Worm (Caenorhabditis elegans) whole organism, L4 larva: ENCODE data around the gene sre-2.

Experiments used
- F10B5.3 ChIP-seq: sonication (generic microtip); optimal IDR thresholded peaks from 2 replicates; lab custom pipeline; 2016; ENCODE audit warnings: mild to moderate bottlenecking, missing genetic modification characterization, missing compliant biosample characterization
- F37D6.2 ChIP-seq: sonication (generic microtip); optimal IDR thresholded peaks from 2 replicates; lab custom pipeline; 2016; ENCODE audit warnings: mild to moderate bottlenecking, missing genetic modification characterization, missing compliant biosample characterization
- F44E2.7 ChIP-seq: fragments of 200-800 bp; sonication (Bioruptor generic); IDR thresholded peaks from 2 replicates; pipeline ENCODE4 v2.1.2; 2022; ENCODE audit warnings: missing genetic modification characterization, missing compliant biosample characterization
- F49E8.2 ChIP-seq: sonication (generic microtip); optimal IDR thresholded peaks from 2 replicates; lab custom pipeline; 2016; ENCODE audit warnings: missing compliant biosample characterization, mild to moderate bottlenecking, missing genetic modification characterization, borderline replicate concordance
- T20F7.1 ChIP-seq: fragments of 200-800 bp; sonication (Bioruptor generic); optimal IDR thresholded peaks from 2 replicates; lab custom pipeline; 2018; ENCODE audit warnings: mild to moderate bottlenecking, missing genetic modification characterization, missing compliant biosample characterization
- Y48G9A.11 ChIP-seq: fragments of 200-800 bp; sonication (Bioruptor generic); IDR thresholded peaks from 2 replicates; pipeline ENCODE4 v1.3.6; 2022; ENCODE audit warnings: missing genetic modification reagents, missing genetic modification characterization, missing compliant biosample characterization
- ZK546.5 ChIP-seq, 2 experiments: sonication (generic microtip); optimal IDR thresholded peaks; 2 replicates each; lab custom pipeline; 2017; ENCODE audit warnings: missing biosample characterization in 2 of 2, missing genetic modification characterization in 2 of 2
- aha-1 ChIP-seq: fragments of 150-350 bp; peaks from one replicate; lab custom pipeline; 2014; ENCODE audit warnings: missing biosample characterization, missing genetic modification characterization
- arid-1 ChIP-seq: fragments of 200-800 bp; sonication (Bioruptor generic); conservative IDR thresholded peaks from 2 replicates; pipeline ENCODE4 v1.3.6; 2022; ENCODE audit warnings: missing genetic modification reagents, missing genetic modification characterization, missing compliant biosample characterization
- ceh-20 ChIP-seq: fragments of 200-800 bp; sonication (Bioruptor generic); IDR thresholded peaks from 2 replicates; pipeline ENCODE4 v1.3.6; 2022; ENCODE audit warnings: missing genetic modification reagents, missing genetic modification characterization, missing compliant biosample characterization
- ceh-28 ChIP-seq: fragments of 150-350 bp; optimal IDR thresholded peaks from 2 replicates; lab custom pipeline; 2014; ENCODE audit warnings: missing biosample characterization, missing genetic modification reagents, missing genetic modification characterization
- ceh-44 ChIP-seq: fragments of 200-800 bp; sonication (Bioruptor generic); IDR thresholded peaks from 2 replicates; pipeline ENCODE4 v1.3.6; 2022; ENCODE audit warnings: missing genetic modification reagents, missing genetic modification characterization, missing compliant biosample characterization
- daf-12 ChIP-seq: fragments of 150-350 bp; optimal IDR thresholded peaks from 2 replicates; lab custom pipeline; 2014; ENCODE audit warnings: missing biosample characterization, missing genetic modification reagents, missing genetic modification characterization
- daf-16 ChIP-seq, 3 experiments: sonication (generic microtip); optimal IDR thresholded peaks; 2 replicates each; lab custom pipeline; 2016 to 2017; ENCODE audit warnings: missing genetic modification characterization in 3 of 3, missing genetic modification reagents in 3 of 3, mild to moderate bottlenecking in 2 of 3, missing compliant biosample characterization in 2 of 3, missing biosample characterization in 1 of 3, moderate library complexity in 1 of 3
- daf-19 ChIP-seq: fragments of 200-800 bp; sonication (Bioruptor generic); conservative IDR thresholded peaks from 2 replicates; pipeline ENCODE4 v1.3.6; 2022; ENCODE audit warnings: missing genetic modification characterization, missing compliant biosample characterization
- dmd-6 ChIP-seq: fragments of 200-800 bp; sonication (Bioruptor generic); IDR thresholded peaks from 2 replicates; pipeline ENCODE4 v1.3.6; 2022; ENCODE audit warnings: missing genetic modification reagents, missing genetic modification characterization, missing compliant biosample characterization
- dmd-8 ChIP-seq: fragments of 200-800 bp; sonication (Bioruptor generic); IDR thresholded peaks from 2 replicates; pipeline ENCODE4 v1.3.6; 2022; ENCODE audit warnings: missing genetic modification characterization, missing compliant biosample characterization
- dve-1 ChIP-seq: sonication (generic microtip); optimal IDR thresholded peaks from 2 replicates; lab custom pipeline; 2017; ENCODE audit warnings: antibody characterized with exemption, mild to moderate bottlenecking, missing genetic modification characterization, missing compliant biosample characterization; ENCODE audit not compliant: insufficient read depth
- egl-27 ChIP-seq: sonication (generic microtip); optimal IDR thresholded peaks from 3 replicates; lab custom pipeline; 2017; ENCODE audit warnings: missing biosample characterization, missing genetic modification reagents, missing genetic modification characterization
- fos-1 ChIP-seq: fragments of 150-350 bp; optimal IDR thresholded peaks from 2 replicates; lab custom pipeline; 2014; ENCODE audit warnings: missing biosample characterization, missing genetic modification characterization
- hlh-11 ChIP-seq: fragments of 200-800 bp; sonication (Bioruptor generic); optimal IDR thresholded peaks from 2 replicates; lab custom pipeline; 2018; ENCODE audit warnings: mild to moderate bottlenecking, missing genetic modification characterization, missing compliant biosample characterization
- hlh-30 ChIP-seq: sonication (generic microtip); optimal IDR thresholded peaks from 2 replicates; lab custom pipeline; 2017; ENCODE audit warnings: antibody characterized with exemption, mild to moderate bottlenecking, missing genetic modification characterization, missing compliant biosample characterization; ENCODE audit not compliant: insufficient read depth
- hmg-1.1 ChIP-seq: fragments of 200-800 bp; sonication (Bioruptor generic); IDR thresholded peaks from 2 replicates; pipeline ENCODE4 v1.3.6; 2022; ENCODE audit warnings: missing genetic modification reagents, missing genetic modification characterization, missing compliant biosample characterization
- lin-1 ChIP-seq: fragments of 200-800 bp; sonication (Bioruptor generic); IDR thresholded peaks from 2 replicates; pipeline ENCODE4 v1.3.6; 2022; ENCODE audit warnings: missing genetic modification reagents, missing genetic modification characterization, missing compliant biosample characterization
- lin-13 ChIP-seq: fragments of 150-350 bp; optimal IDR thresholded peaks from 2 replicates; lab custom pipeline; 2014; ENCODE audit warnings: missing biosample characterization, missing genetic modification reagents, missing genetic modification characterization
- lin-39 ChIP-seq: fragments of 150-350 bp; optimal IDR thresholded peaks from 2 replicates; lab custom pipeline; 2014; ENCODE audit warnings: missing biosample characterization, missing genetic modification reagents, missing genetic modification characterization
- lsy-2 ChIP-seq, 2 experiments: fragments of 150-350 bp in 1 of 2; sonication (generic microtip) in 1 of 2; optimal IDR thresholded peaks; 2 replicates each; lab custom pipeline; 2014 to 2017; ENCODE audit warnings: missing biosample characterization in 2 of 2, missing genetic modification characterization in 2 of 2
- mdl-1 ChIP-seq, 2 experiments: fragments of 150-350 bp in 1 of 2; sonication (generic microtip) in 1 of 2; optimal IDR thresholded peaks; 2 replicates each; lab custom pipeline; 2014 to 2017; ENCODE audit warnings: missing biosample characterization in 2 of 2, missing genetic modification characterization in 2 of 2
- mep-1 ChIP-seq: fragments of 150-350 bp; sonication (generic microtip); optimal IDR thresholded peaks from 3 replicates; lab custom pipeline; 2014; ENCODE audit warnings: missing biosample characterization, missing genetic modification characterization
- mes-2 ChIP-seq: sonication (generic microtip); optimal IDR thresholded peaks from 2 replicates; lab custom pipeline; 2016; ENCODE audit warnings: missing genotype, mild to moderate bottlenecking, missing genetic modification characterization, missing compliant biosample characterization; ENCODE audit not compliant: poor library complexity, severe bottlenecking
- mxl-3 ChIP-seq: fragments of 200-800 bp; sonication (Bioruptor generic); optimal IDR thresholded peaks from 2 replicates; lab custom pipeline; 2018; ENCODE audit warnings: mild to moderate bottlenecking, missing genetic modification characterization, missing compliant biosample characterization
- nhr-10 ChIP-seq: fragments of 150-350 bp; optimal IDR thresholded peaks from 2 replicates; lab custom pipeline; 2014; ENCODE audit warnings: missing biosample characterization, missing genetic modification characterization
- nhr-102 ChIP-seq: sonication (generic microtip); optimal IDR thresholded peaks from 2 replicates; lab custom pipeline; 2016; ENCODE audit warnings: mild to moderate bottlenecking, missing genetic modification characterization, moderate library complexity, missing compliant biosample characterization
- nhr-237 ChIP-seq: sonication (generic microtip); optimal IDR thresholded peaks from 2 replicates; lab custom pipeline; 2017; ENCODE audit warnings: missing biosample characterization, missing genetic modification characterization
- nhr-28 ChIP-seq: fragments of 150-350 bp; optimal IDR thresholded peaks from 2 replicates; lab custom pipeline; 2014; ENCODE audit warnings: missing biosample characterization, missing genetic modification characterization
- nhr-42 ChIP-seq: fragments of 200-800 bp; sonication (Bioruptor generic); IDR thresholded peaks from 2 replicates; pipeline ENCODE4 v1.3.6; 2022; ENCODE audit warnings: missing genetic modification characterization, missing compliant biosample characterization
- nhr-6 ChIP-seq: fragments of 150-350 bp; optimal IDR thresholded peaks from 2 replicates; lab custom pipeline; 2014; ENCODE audit warnings: missing biosample characterization, missing genetic modification characterization
- nhr-76 ChIP-seq: fragments of 150-350 bp; optimal IDR thresholded peaks from 2 replicates; lab custom pipeline; 2014; ENCODE audit warnings: missing biosample characterization, missing genetic modification characterization
- php-3 ChIP-seq: fragments of 200-800 bp; sonication (Bioruptor generic); IDR thresholded peaks from 2 replicates; pipeline ENCODE4 v1.3.6; 2022; ENCODE audit warnings: missing genetic modification reagents, missing genetic modification characterization, missing compliant biosample characterization
- pqm-1 ChIP-seq: sonication (generic microtip); optimal IDR thresholded peaks from 2 replicates; lab custom pipeline; 2017; ENCODE audit warnings: missing biosample characterization, missing genetic modification characterization
- skn-1 ChIP-seq: fragments of 150-350 bp; optimal IDR thresholded peaks from 2 replicates; lab custom pipeline; 2014; ENCODE audit warnings: missing biosample characterization, missing genetic modification characterization
- snpc-1.2 ChIP-seq: fragments of 200-800 bp; sonication (Bioruptor generic); IDR thresholded peaks from 2 replicates; pipeline ENCODE4 v1.3.6; 2022; ENCODE audit warnings: missing genetic modification reagents, missing genetic modification characterization, missing compliant biosample characterization
- spr-1 ChIP-seq: sonication (generic microtip); optimal IDR thresholded peaks from 2 replicates; lab custom pipeline; 2016; ENCODE audit warnings: mild to moderate bottlenecking, missing genetic modification characterization, missing compliant biosample characterization
- tra-1 ChIP-seq: fragments of 200-800 bp; sonication (Bioruptor generic); IDR thresholded peaks from 2 replicates; pipeline ENCODE4 v1.3.6; 2022; ENCODE audit warnings: missing genetic modification reagents, missing genetic modification characterization, missing compliant biosample characterization
- unc-39 ChIP-seq: sonication (generic microtip); optimal IDR thresholded peaks from 2 replicates; lab custom pipeline; 2017; ENCODE audit warnings: missing biosample characterization, missing genetic modification characterization
- zag-1 ChIP-seq: fragments of 150-350 bp; optimal IDR thresholded peaks from 2 replicates; lab custom pipeline; 2014; ENCODE audit warnings: missing biosample characterization, missing genetic modification characterization
- zfp-2 ChIP-seq: sonication (generic microtip); optimal IDR thresholded peaks from 2 replicates; lab custom pipeline; 2016; ENCODE audit warnings: mild to moderate bottlenecking, missing genetic modification characterization, missing compliant biosample characterization
- zip-2 ChIP-seq: fragments of 150-350 bp; optimal IDR thresholded peaks from 2 replicates; lab custom pipeline; 2014; ENCODE audit warnings: missing biosample characterization, missing genetic modification characterization
- ztf-7 ChIP-seq: fragments of 150-350 bp; optimal IDR thresholded peaks from 2 replicates; lab custom pipeline; 2014; ENCODE audit warnings: missing biosample characterization, missing genetic modification characterization

The sre-2 gene

ce11 chrII:8078041-8078440 lies 23.9 kb downstream of the sre-2 start, which contains the start of gene K02C4.5:
Gene K02C4.5 (plus strand): TSS chrII:8078435.
- no peak for TF ChIP-seq mes-2
- no peak for TF ChIP-seq nhr-10 (tag; lab: Kevin White, UChicago)
- TF ChIP-seq hlh-30 = peak; percentile 61
- TF ChIP-seq ceh-28 (tag; lab: Kevin White, UChicago) = no peak
- TF ChIP-seq zfp-2 (tag; lab: Kevin White, UChicago) = no peak
- TF ChIP-seq dmd-6 (GFP tag; lab: Robert Waterston, UW) = peak; percentile 59
- no peak for TF ChIP-seq daf-16 (GFP tag; optimal IDR thresholded peaks at IDR 0.05; lab: Kevin White, UChicago)
- peak; percentile 80 for TF ChIP-seq daf-16 (tag; optimal IDR thresholded peaks at IDR 0.05; lab: Kevin White, UChicago)
- peak in 1 of 2 experiments; percentile 26 for TF ChIP-seq lsy-2 (tag; optimal IDR thresholded peaks at IDR 0.05; lab: Kevin White, UChicago)
- peak; percentile 61 for TF ChIP-seq nhr-6 (tag; lab: Kevin White, UChicago)
- TF ChIP-seq nhr-28 (tag; lab: Kevin White, UChicago) = peak; percentile 65
- TF ChIP-seq mep-1 (tag; lab: Kevin White, UChicago) = peak; percentile 25
- TF ChIP-seq nhr-102 (tag; lab: Kevin White, UChicago) = no peak
- peak; percentile 79 for TF ChIP-seq hlh-11 (tag; lab: Kevin White, UChicago)
- TF ChIP-seq dve-1 (tag; lab: Kevin White, UChicago) = peak; percentile 60
- 0 out of 2 replicates have a peak, but pooled peaks have one; percentile 49 for TF ChIP-seq php-3 (GFP tag; lab: Robert Waterston, UW)
- 0 out of 2 replicates have a peak, but pooled peaks have one; percentile 34 for TF ChIP-seq lin-1
- peak; percentile 35 for TF ChIP-seq aha-1 (tag; lab: Kevin White, UChicago)
- peak; percentile 7 for TF ChIP-seq ztf-7 (tag; lab: Kevin White, UChicago)
- TF ChIP-seq zip-2 (tag; lab: Kevin White, UChicago) = no peak
- no peak for TF ChIP-seq daf-12 (tag; lab: Kevin White, UChicago)
- TF ChIP-seq pqm-1 = peak; percentile 98
- peak; percentile 70 for TF ChIP-seq tra-1 (GFP tag; lab: Robert Waterston, UW)

DNA sequence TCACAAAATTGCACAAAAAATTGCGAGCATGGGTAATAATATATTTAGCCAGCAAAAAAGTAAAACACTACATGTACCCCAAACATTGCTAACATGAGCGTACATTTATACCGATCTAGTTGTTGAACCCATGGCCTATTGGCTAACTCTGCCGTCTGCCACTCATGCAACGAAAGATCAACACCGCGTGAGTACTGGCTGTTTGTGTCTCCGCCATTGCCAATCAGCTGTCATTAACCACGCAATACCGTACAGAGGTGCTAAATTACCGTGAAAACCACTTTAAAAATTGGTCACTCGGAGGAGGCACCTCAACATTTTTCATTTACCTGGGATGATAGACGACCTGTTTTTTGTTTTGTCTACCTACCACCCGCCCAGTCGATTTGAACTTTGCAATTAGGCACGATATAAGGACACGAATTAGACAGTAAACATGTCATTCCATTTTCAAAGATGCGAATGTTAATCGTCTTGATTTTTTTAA lies 26.6 kb downstream of the sre-2 start, which contains the start of gene K02C4.2:
Gene K02C4.2 (plus strand): TSS at position 437 of the 487 bp plus-strand sequence.
- TF ChIP-seq daf-19 (GFP tag; lab: Robert Waterston, UW) (peak; percentile 68; the same call in 1 of the 2 replicates), dmd-8 (peak; percentile 93), lin-13 (GFP tag; lab: Kevin White, UChicago) (peak; percentile 73), fos-1 (no peak), hmg-1.1 (GFP tag; lab: Robert Waterston, UW) (peak; percentile 82), Y48G9A.11 (GFP tag; lab: Robert Waterston, UW) (peak; percentile 80; the same call in 1 of the 2 replicates), dmd-6 (GFP tag; lab: Robert Waterston, UW) (peak; percentile 83), mes-2 (peak; percentile 89), tra-1 (GFP tag; lab: Robert Waterston, UW) (peak; percentile 90), spr-1 (peak; percentile 73), mxl-3 (GFP tag; lab: Kevin White, UChicago) (peak; percentile 86), hlh-30 (peak; percentile 88), ceh-20 (GFP tag; lab: Robert Waterston, UW) (peak; percentile 79), arid-1 (GFP tag; lab: Robert Waterston, UW) (peak; percentile 82), snpc-1.2 (no peak), F10B5.3 (peak; percentile 18), ceh-44 (GFP tag; lab: Robert Waterston, UW) (no peak), zag-1 (tag; lab: Kevin White, UChicago) (no peak), mdl-1 (tag; optimal IDR thresholded peaks at IDR 0.05; lab: Kevin White, UChicago) (no peak), daf-12 (tag; lab: Kevin White, UChicago) (no peak), zip-2 (tag; lab: Kevin White, UChicago) (no peak), nhr-76 (tag; lab: Kevin White, UChicago) (no peak), F44E2.7 (0 out of 2 replicates have a peak, but pooled peaks have one; percentile 66), egl-27 (tag; lab: Kevin White, UChicago) (no peak), nhr-237 (tag; lab: Kevin White, UChicago) (no peak), F37D6.2 (tag; lab: Kevin White, UChicago) (no peak), F49E8.2 (tag; lab: Kevin White, UChicago) (peak; percentile 45), skn-1 (tag; lab: Kevin White, UChicago) (no peak), nhr-42 (peak; percentile 85), lin-39 (tag; lab: Kevin White, UChicago) (no peak), ZK546.5 (tag; optimal IDR thresholded peaks at IDR 0.05; lab: Kevin White, UChicago) (no peak), zfp-2 (tag; lab: Kevin White, UChicago) (peak; percentile 27), T20F7.1 (GFP tag; lab: Kevin White, UChicago) (peak; percentile 67), unc-39 (no peak)
